Fruit fly (Drosophila melanogaster): ENCODE results near the gene dbr.
A peak's percentile ranks its signal among the peaks of the same experiment; 100 is the strongest.

The dbr gene

DNA sequence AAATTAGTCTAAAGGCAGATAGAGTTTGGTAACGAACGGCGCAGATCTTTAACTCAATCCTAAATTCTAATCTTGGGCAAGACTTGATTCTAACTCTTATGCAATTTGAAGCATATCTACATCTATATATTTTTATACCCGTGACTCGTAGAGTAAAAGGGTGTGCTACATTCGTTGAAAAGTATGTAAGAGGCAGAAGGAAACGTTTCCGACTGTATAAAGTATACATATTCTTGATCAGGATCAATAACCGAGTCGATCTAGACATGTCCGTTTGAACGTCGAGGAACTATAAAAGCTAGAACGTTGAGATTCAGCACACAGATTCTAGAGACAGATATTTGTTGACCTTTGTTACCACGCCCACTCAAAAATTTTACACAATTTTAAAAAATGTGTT, 50.1 kb downstream of the dbr start, which contains the start of gene CG13694:
Gene CG13694 (minus strand): TSS at position 101 of the 400 bp plus-strand sequence.
- TF ChIP-seq bab1 (GFP tag; optimal IDR thresholded peaks at IDR 0.05), result no peak
- no peak for TF ChIP-seq pad (GFP tag; optimal IDR thresholded peaks at IDR 0.05)
- TF ChIP-seq CG5204 (GFP tag; optimal IDR thresholded peaks at IDR 0.05), result no peak
- no peak for TF ChIP-seq toe (GFP tag; optimal IDR thresholded peaks at IDR 0.05)
- TF ChIP-seq CG33017 (tag; optimal IDR thresholded peaks at IDR 0.05), result no peak
- TF ChIP-seq Crg-1 (GFP tag; optimal IDR thresholded peaks at IDR 0.05), result no peak
- no peak for TF ChIP-seq CG7045 (GFP tag; optimal IDR thresholded peaks at IDR 0.05)

DNA sequence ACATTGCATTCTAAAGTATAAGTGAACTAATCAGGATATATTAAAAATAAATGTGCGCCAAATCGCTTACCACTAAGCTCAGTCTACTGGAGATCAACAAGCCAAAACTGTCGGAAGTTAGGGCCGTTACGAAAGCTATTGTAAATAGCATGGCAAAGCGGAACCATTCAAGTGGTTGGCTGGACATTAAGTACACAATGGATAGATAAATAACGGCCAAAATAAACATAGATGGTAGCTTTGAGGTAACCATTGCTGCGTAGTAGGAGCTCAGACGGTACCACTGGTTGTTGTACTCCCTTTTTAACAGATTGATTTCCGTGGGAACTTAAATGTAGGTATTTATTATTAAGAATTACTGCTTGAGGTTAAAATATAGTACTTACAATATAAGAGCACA, 51.5 kb downstream of the dbr start:
- TF ChIP-seq kay (GFP tag; ENCODE audit: borderline replicate concordance) (peak; percentile 2), Crg-1 (GFP tag; optimal IDR thresholded peaks at IDR 0.05) (no peak), Clk (GFP tag; optimal IDR thresholded peaks at IDR 0.05) (no peak), CG33017 (tag; optimal IDR thresholded peaks at IDR 0.05) (no peak), ovo (GFP tag; optimal IDR thresholded peaks at IDR 0.05) (peak; percentile 1)

All from whole organism, adult.